Fruit fly (Drosophila melanogaster) whole organism, pupa: ENCODE measurements around the gene CG3119.
A peak's percentile ranks its signal among the peaks of the same experiment; 100 is the strongest.

ENCODE experiments used
- CG10348 ChIP-seq: fragments of 200-800 bp; sonication (Bioruptor generic); IDR thresholded peaks from 2 replicates; pipeline ENCODE4 v1.3.6; 2022; ENCODE audit warnings: missing biosample characterization, missing genetic modification characterization
- CG12605 ChIP-seq: fragments of 200-800 bp; sonication (Bioruptor generic); IDR thresholded peaks from 2 replicates; pipeline ENCODE4 v1.3.6; 2022; ENCODE audit warnings: missing biosample characterization, missing genetic modification characterization
- CG13204 ChIP-seq: fragments of 200-800 bp; sonication (Bioruptor generic); optimal IDR thresholded peaks from 2 replicates; lab custom pipeline; 2018; ENCODE audit warnings: missing biosample characterization, mild to moderate bottlenecking, missing genetic modification characterization, moderate library complexity
- CG14655 ChIP-seq: fragments of 200-800 bp; sonication (Bioruptor generic); optimal IDR thresholded peaks from 3 replicates; lab custom pipeline; 2017; ENCODE audit warnings: mild to moderate bottlenecking, missing biosample characterization, missing genetic modification reagents, missing genetic modification characterization
- CG15710 ChIP-seq: fragments of 200-800 bp; sonication (Bioruptor generic); optimal IDR thresholded peaks from 2 replicates; lab custom pipeline; 2018; ENCODE audit warnings: missing biosample characterization, mild to moderate bottlenecking, missing genetic modification characterization, moderate library complexity
- CG17806 ChIP-seq: fragments of 200-800 bp; sonication (Bioruptor generic); optimal IDR thresholded peaks from 2 replicates; lab custom pipeline; 2018; ENCODE audit warnings: missing biosample characterization, mild to moderate bottlenecking, missing genetic modification characterization, moderate library complexity
- CG32121 ChIP-seq: fragments of 200-800 bp; sonication (Bioruptor generic); IDR thresholded peaks from 2 replicates; pipeline ENCODE4 v1.3.6; 2022; ENCODE audit warnings: missing biosample characterization, missing genetic modification characterization
- CG34367 ChIP-seq: fragments of 200-800 bp; sonication (Bioruptor generic); optimal IDR thresholded peaks from 2 replicates; lab custom pipeline; 2018; ENCODE audit warnings: missing biosample characterization, mild to moderate bottlenecking, missing genetic modification characterization
- CG4496 ChIP-seq: fragments of 200-800 bp; sonication (Bioruptor generic); IDR thresholded peaks from 3 replicates; pipeline ENCODE4 v1.3.6; 2022; ENCODE audit warnings: missing biosample characterization, missing genetic modification characterization
- CG8159 ChIP-seq: fragments of 200-800 bp; sonication (Bioruptor generic); optimal IDR thresholded peaks from 3 replicates; lab custom pipeline; 2018; ENCODE audit warnings: missing biosample characterization, mild to moderate bottlenecking, missing genetic modification characterization, moderate library complexity
- CG8301 ChIP-seq: fragments of 200-800 bp; sonication (Bioruptor generic); optimal IDR thresholded peaks from 2 replicates; lab custom pipeline; 2018; ENCODE audit warnings: missing biosample characterization, mild to moderate bottlenecking, missing genetic modification characterization
- CG9948 ChIP-seq: fragments of 200-800 bp; sonication (Bioruptor generic); optimal IDR thresholded peaks from 2 replicates; lab custom pipeline; 2018; ENCODE audit warnings: missing biosample characterization, mild to moderate bottlenecking, missing genetic modification characterization, moderate library complexity
- D1 ChIP-seq: fragments of 200-800 bp; sonication (Bioruptor generic); optimal IDR thresholded peaks from 2 replicates; lab custom pipeline; 2018; ENCODE audit warnings: missing biosample characterization, mild to moderate bottlenecking, missing genetic modification characterization, moderate library complexity
- EcR ChIP-seq: fragments of 200-800 bp; sonication (Bioruptor generic); optimal IDR thresholded peaks from 3 replicates; lab custom pipeline; 2019; ENCODE audit warnings: missing biosample characterization, missing genetic modification characterization, mild to moderate bottlenecking, moderate library complexity, missing genetic modification reagents
- Ets98B ChIP-seq: fragments of 200-800 bp; sonication (Bioruptor generic); IDR thresholded peaks from 2 replicates; pipeline ENCODE4 v1.3.6; 2022; ENCODE audit warnings: missing biosample characterization, missing genetic modification characterization
- Pif1A ChIP-seq: fragments of 200-800 bp; sonication (Bioruptor generic); optimal IDR thresholded peaks from 3 replicates; lab custom pipeline; 2016; ENCODE audit warnings: missing biosample characterization, missing genetic modification characterization
- Pif1B ChIP-seq: fragments of 200-800 bp; sonication (Bioruptor generic); optimal IDR thresholded peaks from 3 replicates; lab custom pipeline; 2016; ENCODE audit warnings: missing biosample characterization, missing genetic modification characterization
- Snoo ChIP-seq: fragments of 200-800 bp; sonication (Bioruptor generic); optimal IDR thresholded peaks from 3 replicates; lab custom pipeline; 2017; ENCODE audit warnings: missing biosample characterization, mild to moderate bottlenecking, missing genetic modification characterization, inconsistent platforms
- fd96Ca ChIP-seq: fragments of 200-800 bp; sonication (Bioruptor generic); IDR thresholded peaks from 3 replicates; pipeline ENCODE4 v1.3.6; 2022; ENCODE audit warnings: missing biosample characterization, missing genetic modification characterization
- gl ChIP-seq: fragments of 200-800 bp; sonication (Bioruptor generic); optimal IDR thresholded peaks from 2 replicates; lab custom pipeline; 2018; ENCODE audit warnings: missing biosample characterization, mild to moderate bottlenecking, missing genetic modification characterization
- rn ChIP-seq: fragments of 200-800 bp; sonication (Bioruptor generic); IDR thresholded peaks from 2 replicates; pipeline ENCODE4 v1.3.6; 2022; ENCODE audit warnings: missing biosample characterization, missing genetic modification characterization

CG3119 gene

DNA sequence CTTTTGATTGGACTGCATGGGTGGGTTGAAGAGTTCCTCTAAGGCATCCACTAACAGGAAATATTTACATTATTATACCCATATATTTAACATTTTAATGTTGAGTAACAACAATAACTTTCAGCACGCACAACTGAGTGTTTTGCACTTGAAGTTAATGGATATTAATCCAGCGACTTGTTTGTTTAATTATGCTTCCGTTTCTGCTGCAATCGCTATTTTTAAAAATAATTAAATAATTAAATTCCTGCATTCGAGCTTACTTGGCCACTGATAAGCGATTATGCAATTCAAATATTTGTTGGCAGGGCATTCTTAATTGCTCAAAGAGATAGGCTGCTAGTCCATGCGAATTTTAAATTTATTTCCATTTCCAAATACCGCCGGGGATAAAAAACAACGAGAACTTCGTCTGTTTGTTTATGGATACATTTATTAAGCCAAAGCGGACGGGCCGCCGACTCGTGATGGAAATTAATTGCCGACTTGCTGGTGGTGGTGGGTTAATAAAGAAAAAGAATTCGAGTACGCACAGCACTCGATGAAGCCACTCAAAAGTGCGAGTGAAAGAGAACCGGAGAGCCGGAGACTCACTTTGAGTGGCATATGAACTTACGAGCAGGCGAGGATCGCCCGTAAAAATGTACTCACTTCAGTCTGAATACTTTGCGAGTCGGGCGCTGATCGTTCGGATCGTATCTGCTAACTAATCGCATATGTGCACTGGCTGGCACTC, 24.4 kb upstream of the CG3119 start:
- TF ChIP-seq CG34367 (tag; lab: Kevin White, UChicago), result no peak
- peak; percentile 68 for TF ChIP-seq CG4496 (GFP tag; lab: Robert Waterston, UW)
- TF ChIP-seq CG8301 (tag; lab: Kevin White, UChicago), result peak; percentile 44
- no peak; the same call in 1 of the 2 replicates for TF ChIP-seq CG12605 (GFP tag; lab: Robert Waterston, UW)
- no peak for TF ChIP-seq CG13204 (GFP tag; lab: Kevin White, UChicago)
- TF ChIP-seq fd96Ca (GFP tag; lab: Robert Waterston, UW), result peak; percentile 75
- TF ChIP-seq Ets98B, result peak; percentile 58
- peak; percentile 7 for TF ChIP-seq CG17806 (tag; lab: Kevin White, UChicago)
- TF ChIP-seq Pif1A (GFP tag; lab: Kevin White, UChicago), result peak; percentile 45
- no peak for TF ChIP-seq CG15710
- peak; percentile 41 for TF ChIP-seq gl (tag; lab: Kevin White, UChicago)
- TF ChIP-seq Pif1B (GFP tag; lab: Kevin White, UChicago), result peak; percentile 48
- TF ChIP-seq CG14655 (GFP tag; lab: Kevin White, UChicago), result peak; percentile 46
- TF ChIP-seq CG10348 (GFP tag; lab: Robert Waterston, UW), result no peak
- peak; percentile 21 for TF ChIP-seq CG8159 (tag; lab: Kevin White, UChicago)
- peak; percentile 58 for TF ChIP-seq CG32121
- TF ChIP-seq CG9948 (tag; lab: Kevin White, UChicago), result peak; percentile 19
- no peak for TF ChIP-seq D1 (tag; lab: Kevin White, UChicago)
- TF ChIP-seq EcR (GFP tag; lab: Kevin White, UChicago), result peak; percentile 20
- TF ChIP-seq rn, result no peak
- TF ChIP-seq Snoo, result no peak

DNA sequence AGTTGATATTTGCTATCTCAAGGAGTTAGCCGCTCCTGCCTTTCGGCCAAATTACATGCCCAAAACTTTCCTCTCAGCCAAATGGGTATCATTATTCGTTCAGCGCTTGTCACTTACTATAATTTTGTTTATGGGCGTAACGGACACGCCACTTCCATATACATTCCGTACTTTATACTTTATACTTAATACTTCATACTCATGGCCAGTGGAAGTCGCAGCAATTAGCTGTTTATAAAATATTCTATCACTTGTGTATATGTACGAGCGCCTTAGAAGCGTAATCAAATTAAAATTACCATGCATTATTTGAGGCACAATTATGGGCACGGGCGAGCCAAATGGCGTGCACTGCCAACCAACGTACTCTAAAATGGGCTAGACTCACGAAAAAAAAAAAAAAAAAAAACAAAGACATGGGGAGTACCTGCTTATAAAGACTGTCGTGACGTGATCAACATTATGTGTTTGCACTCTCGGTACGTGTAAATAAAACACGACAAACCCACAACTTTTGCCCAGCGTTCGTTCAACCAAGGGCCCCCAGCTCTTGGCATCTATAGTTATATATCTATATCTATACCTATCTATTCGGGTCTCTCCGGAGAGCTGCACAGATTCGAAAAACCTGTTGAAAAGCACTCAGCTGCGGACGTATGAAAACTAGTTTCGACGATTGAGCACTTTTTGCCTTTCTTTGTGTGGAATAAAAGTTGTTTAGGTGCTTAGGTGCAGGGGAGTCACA, 23.7 kb upstream of the CG3119 start:
- TF ChIP-seq EcR (GFP tag; lab: Kevin White, UChicago), result peak; percentile 92
- TF ChIP-seq CG32121, result 0 out of 2 replicates have a peak, but pooled peaks have one; percentile 31
- no peak for TF ChIP-seq CG13204 (GFP tag; lab: Kevin White, UChicago)
- TF ChIP-seq fd96Ca (GFP tag; lab: Robert Waterston, UW), result peak; percentile 25; the same call in 1 of the 3 replicates
- TF ChIP-seq CG15710, result no peak
- TF ChIP-seq CG34367 (tag; lab: Kevin White, UChicago), result no peak

DNA sequence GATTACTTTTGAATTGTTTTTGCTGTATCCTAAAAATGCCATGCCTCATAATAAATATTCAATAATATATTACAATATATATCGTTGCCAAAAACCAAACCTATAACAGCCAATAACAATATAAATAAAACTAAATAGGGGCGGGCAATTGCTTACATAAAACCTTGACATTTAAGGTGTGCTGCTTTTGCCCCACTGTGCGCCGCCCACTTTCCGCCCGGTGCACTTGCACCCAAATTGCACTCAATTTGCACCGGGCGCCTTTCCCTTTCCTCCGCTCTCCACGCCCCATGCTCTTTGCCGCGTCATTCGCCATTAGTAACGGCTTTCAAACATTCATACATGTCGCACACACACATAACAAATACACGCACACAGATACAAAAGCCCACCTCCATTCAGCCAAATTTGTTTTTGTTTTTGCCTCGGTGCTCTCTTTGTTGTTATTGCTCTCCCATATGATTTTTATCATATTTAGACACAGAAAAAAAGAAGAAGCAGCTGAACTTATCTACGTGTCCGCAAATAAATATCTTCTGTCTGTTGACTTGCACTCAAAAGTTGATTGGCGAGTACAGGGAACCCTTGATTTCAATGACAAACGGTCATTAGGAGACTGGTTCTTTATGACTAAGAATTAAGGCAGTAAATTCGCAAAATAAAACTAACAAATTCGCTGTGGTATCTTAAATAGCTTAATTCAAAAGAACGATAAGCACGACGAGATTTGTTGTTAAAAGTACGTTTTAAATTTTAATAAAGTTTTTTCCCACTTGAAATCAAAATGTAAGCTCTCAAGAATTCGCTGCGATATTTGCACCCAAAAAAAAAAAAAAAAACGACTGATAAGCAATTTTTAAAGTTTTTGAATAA, 20.5 kb upstream of the CG3119 start:
- peak; percentile 84 for TF ChIP-seq CG14655 (GFP tag; lab: Kevin White, UChicago)
- peak; percentile 65 for TF ChIP-seq CG12605 (GFP tag; lab: Robert Waterston, UW)
- peak; percentile 41; the same call in 1 of the 2 replicates for TF ChIP-seq rn
- no peak for TF ChIP-seq gl (tag; lab: Kevin White, UChicago)
- no peak for TF ChIP-seq CG15710
- TF ChIP-seq CG17806 (tag; lab: Kevin White, UChicago), result peak; percentile 48
- TF ChIP-seq CG4496 (GFP tag; lab: Robert Waterston, UW), result peak; percentile 83
- peak; percentile 56 for TF ChIP-seq CG8159 (tag; lab: Kevin White, UChicago)
- no peak for TF ChIP-seq D1 (tag; lab: Kevin White, UChicago)
- peak; percentile 55 for TF ChIP-seq CG9948 (tag; lab: Kevin White, UChicago)
- TF ChIP-seq EcR (GFP tag; lab: Kevin White, UChicago), result peak; percentile 10
- peak; percentile 48 for TF ChIP-seq Pif1B (GFP tag; lab: Kevin White, UChicago)
- peak; percentile 84 for TF ChIP-seq fd96Ca (GFP tag; lab: Robert Waterston, UW)
- TF ChIP-seq Pif1A (GFP tag; lab: Kevin White, UChicago), result peak; percentile 28
- TF ChIP-seq CG10348 (GFP tag; lab: Robert Waterston, UW), result no peak
- TF ChIP-seq CG13204 (GFP tag; lab: Kevin White, UChicago), result no peak
- TF ChIP-seq CG32121, result peak; percentile 81
- peak; percentile 32 for TF ChIP-seq CG34367 (tag; lab: Kevin White, UChicago)
- peak; percentile 84 for TF ChIP-seq Ets98B
- TF ChIP-seq CG8301 (tag; lab: Kevin White, UChicago), result peak; percentile 80
- TF ChIP-seq Snoo, result peak; percentile 63

DNA sequence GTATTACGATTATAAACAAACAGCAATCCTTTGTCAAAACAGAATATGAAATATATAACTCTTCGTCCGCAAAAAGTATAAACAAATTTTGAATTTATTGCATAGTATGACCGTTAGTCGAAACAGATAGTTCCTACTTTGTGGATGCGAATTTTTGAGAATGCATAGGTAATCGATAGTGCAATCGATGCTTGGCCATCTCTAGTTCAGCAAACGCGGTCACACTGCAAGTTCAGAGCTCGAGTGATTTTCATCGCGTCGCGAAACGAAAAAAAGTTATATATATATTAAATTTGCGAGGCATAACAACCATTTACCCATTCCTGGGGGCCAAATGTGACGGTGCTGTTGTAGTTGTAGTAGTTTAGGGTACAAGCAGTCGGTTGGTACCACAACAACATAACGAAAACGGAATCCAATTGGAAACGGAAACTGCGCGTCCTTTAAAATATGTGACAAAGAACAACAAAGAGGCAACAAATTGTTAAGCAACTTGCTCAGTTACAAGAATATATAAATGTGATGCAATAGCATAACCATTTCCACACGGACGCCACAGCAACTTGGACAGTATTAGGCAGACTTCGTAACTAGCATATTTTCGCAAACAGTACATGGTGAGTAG, 19.4 kb upstream of the CG3119 start, which contains the start of gene CG2991:
TSS of gene CG2991 (plus strand) at position 205 of the 625 bp plus-strand sequence.
- no peak for TF ChIP-seq CG32121
- TF ChIP-seq Ets98B, result peak; percentile 11; the same call in 1 of the 2 replicates
- no peak for TF ChIP-seq CG14655 (GFP tag; lab: Kevin White, UChicago)
- peak; percentile 15 for TF ChIP-seq Pif1A (GFP tag; lab: Kevin White, UChicago)
- no peak for TF ChIP-seq gl (tag; lab: Kevin White, UChicago)
- TF ChIP-seq CG8301 (tag; lab: Kevin White, UChicago), result no peak
- peak; percentile 18 for TF ChIP-seq CG8159 (tag; lab: Kevin White, UChicago)
- peak; percentile 21 for TF ChIP-seq EcR (GFP tag; lab: Kevin White, UChicago)
- TF ChIP-seq Pif1B (GFP tag; lab: Kevin White, UChicago), result peak; percentile 48
- 0 out of 3 replicates have a peak, but pooled peaks have one; percentile 17 for TF ChIP-seq CG4496 (GFP tag; lab: Robert Waterston, UW)
